Fruit fly (Drosophila melanogaster): ENCODE data around the gene TTLL1B.

- TF ChIP-seq Lpt (GFP tag; optimal IDR thresholded peaks at IDR 0.05) (no peak), dac (GFP tag; optimal IDR thresholded peaks at IDR 0.05) (no peak), Eip93F (GFP tag; optimal IDR thresholded peaks at IDR 0.05) (no peak), CG3032 (tag; optimal IDR thresholded peaks at IDR 0.05) (no peak), CG1621 (tag; optimal IDR thresholded peaks at IDR 0.05) (no peak)
Measured at dm6 chr3L:4696380-4696779, 48.3 kb downstream of the TTLL1B start.

All from whole organism, prepupa.